Worm (Caenorhabditis elegans) whole organism, L4 larva: ENCODE measurements around the gene Y54G2A.7.

Experiments used
- T20F7.1 ChIP-seq: fragments of 200-800 bp; sonication (Bioruptor generic); optimal IDR thresholded peaks from 2 replicates; lab custom pipeline; 2018; ENCODE audit warnings: mild to moderate bottlenecking, missing genetic modification characterization, missing compliant biosample characterization
- ZK546.5 ChIP-seq, 2 experiments: sonication (generic microtip); optimal IDR thresholded peaks; 2 replicates each; lab custom pipeline; 2017; ENCODE audit warnings: missing biosample characterization in 2 of 2, missing genetic modification characterization in 2 of 2
- ama-1 ChIP-seq: fragments of 150-350 bp; optimal IDR thresholded peaks from 2 replicates; lab custom pipeline; 2014; ENCODE audit warnings: inconsistent platforms, mixed read lengths
- ceh-62 ChIP-seq: sonication (generic microtip); optimal IDR thresholded peaks from 2 replicates; lab custom pipeline; 2017; ENCODE audit warnings: missing biosample characterization, missing genetic modification characterization
- ceh-82 ChIP-seq: sonication (generic microtip); optimal IDR thresholded peaks from 2 replicates; lab custom pipeline; 2017; ENCODE audit warnings: missing biosample characterization, missing genetic modification characterization
- ces-1 ChIP-seq: fragments of 150-350 bp; sonication (generic microtip); optimal IDR thresholded peaks from 4 replicates; lab custom pipeline; 2014; ENCODE audit warnings: missing biosample characterization, missing genetic modification reagents, missing genetic modification characterization
- daf-12 ChIP-seq: fragments of 150-350 bp; optimal IDR thresholded peaks from 2 replicates; lab custom pipeline; 2014; ENCODE audit warnings: missing biosample characterization, missing genetic modification reagents, missing genetic modification characterization
- egl-27 ChIP-seq: sonication (generic microtip); optimal IDR thresholded peaks from 3 replicates; lab custom pipeline; 2017; ENCODE audit warnings: missing biosample characterization, missing genetic modification reagents, missing genetic modification characterization
- mep-1 ChIP-seq: fragments of 150-350 bp; sonication (generic microtip); optimal IDR thresholded peaks from 3 replicates; lab custom pipeline; 2014; ENCODE audit warnings: missing biosample characterization, missing genetic modification characterization
- nhr-42 ChIP-seq: fragments of 200-800 bp; sonication (Bioruptor generic); IDR thresholded peaks from 2 replicates; pipeline ENCODE4 v1.3.6; 2022; ENCODE audit warnings: missing genetic modification characterization, missing compliant biosample characterization
- pha-4 ChIP-seq, 2 experiments: fragments of 150-350 bp in 1 of 2; fragments of 200-800 bp in 1 of 2; sonication (Bioruptor generic) in 1 of 2; IDR thresholded peaks in 1 of 2; optimal IDR thresholded peaks in 1 of 2; 2 replicates each; pipeline versions ENCODE4 v1.3.6 to Lab custom; 2014 to 2022; ENCODE audit warnings: missing genetic modification characterization in 2 of 2, missing genetic modification reagents in 2 of 2, missing biosample characterization in 1 of 2, missing compliant biosample characterization in 1 of 2
- pqm-1 ChIP-seq: sonication (generic microtip); optimal IDR thresholded peaks from 2 replicates; lab custom pipeline; 2017; ENCODE audit warnings: missing biosample characterization, missing genetic modification characterization
- unc-62 ChIP-seq, 3 experiments: fragments of 150-350 bp in 1 of 3; sonication (generic microtip); optimal IDR thresholded peaks in 2 of 3; peaks in 1 of 3; 1 replicate in 1 of 3; 2 replicates in 2 of 3; lab custom pipeline; 2014 to 2017; ENCODE audit warnings: missing biosample characterization in 3 of 3, missing genetic modification characterization in 3 of 3, missing genetic modification reagents in 3 of 3, missing genotype in 1 of 3

ce11 chrIV:2885260-2885659, 46.9 kb downstream of the Y54G2A.7 start:
- TF ChIP-seq nhr-42 (GFP tag; lab: Robert Waterston, UW) (no peak), daf-12 (tag; lab: Kevin White, UChicago) (no peak), mep-1 (tag; lab: Kevin White, UChicago) (no peak), ceh-82 (tag; lab: Kevin White, UChicago) (no peak), T20F7.1 (GFP tag; lab: Kevin White, UChicago) (no peak), pha-4 (GFP tag; IDR thresholded peaks at IDR 0.05; lab: Robert Waterston, UW) (no peak), pha-4 (tag; optimal IDR thresholded peaks at IDR 0.05; lab: Kevin White, UChicago) (no peak), ama-1 (no peak), egl-27 (no peak), ceh-62 (no peak), pqm-1 (tag; lab: Kevin White, UChicago) (no peak), unc-62 (GFP tag; optimal IDR thresholded peaks at IDR 0.05 in 1 of 2; lab: Kevin White, UChicago) (no peak), unc-62 (tag; optimal IDR thresholded peaks at IDR 0.05; lab: Kevin White, UChicago) (no peak), ces-1 (no peak), ZK546.5 (tag; optimal IDR thresholded peaks at IDR 0.05; lab: Kevin White, UChicago) (no peak)
